Worm (Caenorhabditis elegans) whole organism, mixed stage, embryonic: ENCODE data around the gene srz-12.
"Not testable (repeated sequence)": the region's sequence is repeated elsewhere in the genome, so short reads cannot be mapped to it uniquely, and the experiment has no call there.

Experiments
- bed-3 ChIP-seq: fragments of 200-800 bp; sonication (Bioruptor generic); optimal IDR thresholded peaks from 3 replicates; lab custom pipeline; 2018; ENCODE audit warnings: mild to moderate bottlenecking, missing genetic modification characterization, moderate library complexity, missing compliant biosample characterization
- blmp-1 ChIP-seq: fragments of 150-350 bp; optimal IDR thresholded peaks from 2 replicates; lab custom pipeline; 2014; ENCODE audit warnings: missing biosample characterization, missing genetic modification characterization
- ceh-39 ChIP-seq: fragments of 150-350 bp; optimal IDR thresholded peaks from 2 replicates; lab custom pipeline; 2014; ENCODE audit warnings: missing biosample characterization, missing genetic modification characterization
- ceh-43 ChIP-seq: fragments of 200-800 bp; sonication (Bioruptor generic); optimal IDR thresholded peaks from 2 replicates; lab custom pipeline; 2018; ENCODE audit warnings: mild to moderate bottlenecking, missing genetic modification characterization, moderate library complexity, missing compliant biosample characterization
- ceh-83 ChIP-seq: fragments of 200-800 bp; sonication (Bioruptor generic); optimal IDR thresholded peaks from 2 replicates; lab custom pipeline; 2018; ENCODE audit warnings: mild to moderate bottlenecking, missing genetic modification characterization, missing compliant biosample characterization
- ces-1 ChIP-seq: fragments of 150-350 bp; optimal IDR thresholded peaks from 2 replicates; lab custom pipeline; 2014; ENCODE audit warnings: missing biosample characterization, missing genetic modification reagents, missing genetic modification characterization
- drap-1 ChIP-seq: fragments of 200-800 bp; sonication (Bioruptor generic); optimal IDR thresholded peaks from 3 replicates; lab custom pipeline; 2018; ENCODE audit warnings: mild to moderate bottlenecking, missing genetic modification characterization, missing compliant biosample characterization
- elt-1 ChIP-seq: sonication (generic microtip); optimal IDR thresholded peaks from 2 replicates; lab custom pipeline; 2017; ENCODE audit warnings: missing genetic modification characterization, mild to moderate bottlenecking, missing compliant biosample characterization, antibody characterized with exemption, moderate library complexity, borderline replicate concordance; ENCODE audit not compliant: insufficient read depth
- flh-1 ChIP-seq: fragments of 200-800 bp; sonication (Bioruptor generic); optimal IDR thresholded peaks from 2 replicates; lab custom pipeline; 2018; ENCODE audit warnings: mild to moderate bottlenecking, missing genetic modification characterization, moderate library complexity, missing compliant biosample characterization
- ham-2 ChIP-seq: fragments of 200-800 bp; sonication (Bioruptor generic); optimal IDR thresholded peaks from 2 replicates; lab custom pipeline; 2018; ENCODE audit warnings: mild to moderate bottlenecking, missing genetic modification characterization, missing compliant biosample characterization
- hlh-1 ChIP-seq: fragments of 150-350 bp; optimal IDR thresholded peaks from 2 replicates; lab custom pipeline; 2014; ENCODE audit warnings: missing biosample characterization, missing genetic modification reagents, missing genetic modification characterization
- lin-13 ChIP-seq: fragments of 150-350 bp; optimal IDR thresholded peaks from 2 replicates; lab custom pipeline; 2014; ENCODE audit warnings: missing biosample characterization, missing genetic modification characterization
- lin-32 ChIP-seq: fragments of 200-800 bp; sonication (Bioruptor generic); optimal IDR thresholded peaks from 2 replicates; lab custom pipeline; 2018; ENCODE audit warnings: mild to moderate bottlenecking, missing genetic modification characterization, missing compliant biosample characterization
- lsy-2 ChIP-seq: fragments of 150-350 bp; optimal IDR thresholded peaks from 2 replicates; lab custom pipeline; 2014; ENCODE audit warnings: missing biosample characterization, missing genetic modification characterization
- mab-5 ChIP-seq: fragments of 150-350 bp; optimal IDR thresholded peaks from 2 replicates; lab custom pipeline; 2014; ENCODE audit warnings: missing biosample characterization, missing genetic modification characterization
- mep-1 ChIP-seq: fragments of 150-350 bp; optimal IDR thresholded peaks from 2 replicates; lab custom pipeline; 2017; ENCODE audit warnings: missing biosample characterization, missing genetic modification reagents, missing genetic modification characterization, inconsistent platforms
- mls-2 ChIP-seq: sonication (generic microtip); optimal IDR thresholded peaks from 2 replicates; lab custom pipeline; 2016; ENCODE audit warnings: mild to moderate bottlenecking, missing genetic modification characterization, moderate library complexity, missing compliant biosample characterization
- nhr-12 ChIP-seq: fragments of 150-350 bp; optimal IDR thresholded peaks from 2 replicates; lab custom pipeline; 2014; ENCODE audit warnings: missing biosample characterization, missing genetic modification characterization
- nhr-2 ChIP-seq: fragments of 150-350 bp; optimal IDR thresholded peaks from 2 replicates; lab custom pipeline; 2014; ENCODE audit warnings: missing biosample characterization, missing genetic modification characterization
- nhr-237 ChIP-seq: fragments of 150-350 bp; optimal IDR thresholded peaks from 2 replicates; lab custom pipeline; 2014; ENCODE audit warnings: missing biosample characterization, missing genetic modification characterization
- nhr-28 ChIP-seq: fragments of 150-350 bp; optimal IDR thresholded peaks from 2 replicates; lab custom pipeline; 2014; ENCODE audit warnings: missing biosample characterization, missing genetic modification characterization
- nhr-76 ChIP-seq: sonication (generic microtip); optimal IDR thresholded peaks from 2 replicates; lab custom pipeline; 2017; ENCODE audit warnings: missing biosample characterization, missing genetic modification characterization
- pha-4 ChIP-seq: fragments of 150-350 bp; optimal IDR thresholded peaks from 2 replicates; lab custom pipeline; 2018; ENCODE audit warnings: missing biosample characterization, missing genetic modification reagents, missing genetic modification characterization
- sem-2 ChIP-seq: fragments of 200-800 bp; sonication (Bioruptor generic); optimal IDR thresholded peaks from 2 replicates; lab custom pipeline; 2018; ENCODE audit warnings: mild to moderate bottlenecking, missing genetic modification characterization, missing compliant biosample characterization
- snpc-4 ChIP-seq: fragments of 150-350 bp; optimal IDR thresholded peaks from 2 replicates; lab custom pipeline; 2014; ENCODE audit warnings: missing biosample characterization, missing genetic modification characterization
- sptf-1 ChIP-seq: sonication (generic microtip); optimal IDR thresholded peaks from 2 replicates; lab custom pipeline; 2017; ENCODE audit warnings: mild to moderate bottlenecking, missing genetic modification characterization, moderate library complexity, missing compliant biosample characterization
- tbx-8 ChIP-seq: fragments of 200-800 bp; sonication (Bioruptor generic); optimal IDR thresholded peaks from 2 replicates; lab custom pipeline; 2018; ENCODE audit warnings: mild to moderate bottlenecking, missing genetic modification characterization, moderate library complexity, missing compliant biosample characterization
- unc-120 ChIP-seq: sonication (generic microtip); optimal IDR thresholded peaks from 2 replicates; lab custom pipeline; 2017; ENCODE audit warnings: missing genetic modification characterization, missing compliant biosample characterization; ENCODE audit not compliant: poor library complexity, severe bottlenecking
- unc-39 ChIP-seq: fragments of 150-350 bp; optimal IDR thresholded peaks from 2 replicates; lab custom pipeline; 2014; ENCODE audit warnings: missing biosample characterization, missing genetic modification characterization
- unc-62 ChIP-seq: fragments of 150-350 bp; optimal IDR thresholded peaks from 2 replicates; lab custom pipeline; 2014; ENCODE audit warnings: missing biosample characterization, missing genetic modification reagents, missing genetic modification characterization
- ztf-11 ChIP-seq: fragments of 150-350 bp; optimal IDR thresholded peaks from 2 replicates; lab custom pipeline; 2014; ENCODE audit warnings: missing biosample characterization, missing genetic modification characterization

Gene srz-12

ce11 chrV:15850276-15850811, 12.2 kb downstream of the srz-12 start, which contains the start of gene srh-147:
Gene srh-147 (minus strand): TSS chrV:15850326.
- not testable (repeated sequence) for TF ChIP-seq unc-62 (GFP tag; lab: Kevin White, UChicago); nhr-12 (tag; lab: Kevin White, UChicago); lsy-2 (tag; lab: Kevin White, UChicago)

- TF ChIP-seq sptf-1 (tag; lab: Kevin White, UChicago): no peak
- no peak for TF ChIP-seq ceh-43 (GFP tag; lab: Kevin White, UChicago)
- TF ChIP-seq mep-1 (tag; lab: Kevin White, UChicago): no peak
- TF ChIP-seq mab-5 (tag; lab: Kevin White, UChicago): no peak
- TF ChIP-seq pha-4 (tag; lab: Kevin White, UChicago): no peak
- TF ChIP-seq snpc-4 (tag; lab: Kevin White, UChicago): no peak
- no peak for TF ChIP-seq ztf-11 (tag; lab: Kevin White, UChicago)
- no peak for TF ChIP-seq elt-1
- TF ChIP-seq ceh-83: no peak
- no peak for TF ChIP-seq nhr-2
- no peak for TF ChIP-seq nhr-28
- TF ChIP-seq flh-1: no peak
- TF ChIP-seq mls-2: no peak
These were observed 21.4 kb downstream of the srz-12 start, which contains the start of gene srh-149 for ce11 chrV:15841095-15841494. Gene srh-149 (minus strand): TSS chrV:15841195.

ce11 chrV:15833622-15834021, 28.9 kb downstream of the srz-12 start, which contains the start of gene srbc-54:
Gene srbc-54 (minus strand): TSS chrV:15833722.
- TF ChIP-seq mep-1 (tag; lab: Kevin White, UChicago): no peak
- TF ChIP-seq ces-1 (GFP tag; lab: Kevin White, UChicago): no peak
- no peak for TF ChIP-seq unc-39 (tag; lab: Kevin White, UChicago)
- TF ChIP-seq tbx-8 (GFP tag; lab: Kevin White, UChicago): no peak
- no peak for TF ChIP-seq nhr-76 (tag; lab: Kevin White, UChicago)
- no peak for TF ChIP-seq drap-1
- TF ChIP-seq lsy-2 (tag; lab: Kevin White, UChicago): no peak
- TF ChIP-seq unc-62 (GFP tag; lab: Kevin White, UChicago): no peak
- TF ChIP-seq lin-32 (GFP tag; lab: Kevin White, UChicago): no peak
- TF ChIP-seq pha-4 (tag; lab: Kevin White, UChicago): no peak

ce11 chrV:15831586-15831985, 30.9 kb downstream of the srz-12 start, which contains the start of gene srbc-56:
Gene srbc-56 (minus strand): TSS chrV:15831686.
- no peak for TF ChIP-seq mab-5 (tag; lab: Kevin White, UChicago)
- TF ChIP-seq sem-2 (GFP tag; lab: Kevin White, UChicago): no peak
- no peak for TF ChIP-seq sptf-1 (tag; lab: Kevin White, UChicago)
- TF ChIP-seq ceh-43 (GFP tag; lab: Kevin White, UChicago): no peak
- no peak for TF ChIP-seq nhr-12 (tag; lab: Kevin White, UChicago)
- no peak for TF ChIP-seq lsy-2 (tag; lab: Kevin White, UChicago)
- no peak for TF ChIP-seq blmp-1 (tag; lab: Kevin White, UChicago)
- TF ChIP-seq, all 35 proteins: peak for 0

- TF ChIP-seq bed-3 (GFP tag; lab: Kevin White, UChicago): no peak
- TF ChIP-seq tbx-8 (GFP tag; lab: Kevin White, UChicago): no peak
- TF ChIP-seq ceh-43 (GFP tag; lab: Kevin White, UChicago): no peak
- no peak for TF ChIP-seq ceh-83
- no peak for TF ChIP-seq sptf-1 (tag; lab: Kevin White, UChicago)
- no peak for TF ChIP-seq hlh-1
- TF ChIP-seq unc-120 (tag; lab: Kevin White, UChicago): no peak
- TF ChIP-seq nhr-76 (tag; lab: Kevin White, UChicago): no peak
- no peak for TF ChIP-seq mls-2
- TF ChIP-seq lin-13 (tag; lab: Kevin White, UChicago): no peak
- no peak for TF ChIP-seq nhr-237 (tag; lab: Kevin White, UChicago)
- no peak for TF ChIP-seq blmp-1 (tag; lab: Kevin White, UChicago)
- no peak for TF ChIP-seq ceh-39 (tag; lab: Kevin White, UChicago)
- TF ChIP-seq unc-62 (GFP tag; lab: Kevin White, UChicago): no peak
- no peak for TF ChIP-seq ham-2
These were observed 32.6 kb downstream of the srz-12 start, which contains the start of gene srbc-55 for ce11 chrV:15829907-15830306. Gene srbc-55 (minus strand): TSS chrV:15830007.
